Fruit fly (Drosophila melanogaster): ENCODE results near the gene Keap1.

Gene Keap1

dm6 chr3R:17056905-17057251 is 22.9 kb downstream of the Keap1 start (continued):
- TF ChIP-seq NfI (GFP tag; optimal IDR thresholded peaks at IDR 0.05), result no peak
- no peak for TF ChIP-seq CG10959 (GFP tag; IDR thresholded peaks at IDR 0.05)
- TF ChIP-seq CG9817 (tag; optimal IDR thresholded peaks at IDR 0.05), result peak; percentile 1
- peak; percentile 15 for TF ChIP-seq CG3281 (GFP tag; optimal IDR thresholded peaks at IDR 0.05)
- no peak for TF ChIP-seq abd-A (tag; optimal IDR thresholded peaks at IDR 0.05)
- no peak for TF ChIP-seq CG11504 (tag; optimal IDR thresholded peaks at IDR 0.05)
- TF ChIP-seq CG8388 (GFP tag; optimal IDR thresholded peaks at IDR 0.05), result no peak
- TF ChIP-seq grn (GFP tag; optimal IDR thresholded peaks at IDR 0.05), result no peak
- no peak for TF ChIP-seq CG6813 (GFP tag; optimal IDR thresholded peaks at IDR 0.05)
- TF ChIP-seq CG6254 (GFP tag; optimal IDR thresholded peaks at IDR 0.05), result peak; percentile 45
- no peak for TF ChIP-seq Sin3A (optimal IDR thresholded peaks at IDR 0.05)
- TF ChIP-seq grau (tag; optimal IDR thresholded peaks at IDR 0.05), result no peak
- TF ChIP-seq HHEX (GFP tag; optimal IDR thresholded peaks at IDR 0.05), result no peak
- no peak for TF ChIP-seq Camta (GFP tag; optimal IDR thresholded peaks at IDR 0.05)
- TF ChIP-seq fd96Cb (tag; optimal IDR thresholded peaks at IDR 0.05), result peak; percentile 45
- TF ChIP-seq CG2678 (tag; optimal IDR thresholded peaks at IDR 0.05), result peak; percentile 3
- no peak for TF ChIP-seq CG15601 (tag; optimal IDR thresholded peaks at IDR 0.05)
- no peak for TF ChIP-seq Dbx (GFP tag; IDR thresholded peaks at IDR 0.05)
- TF ChIP-seq CG6689 (GFP tag; IDR thresholded peaks at IDR 0.05), result no peak
- TF ChIP-seq ems (GFP tag; optimal IDR thresholded peaks at IDR 0.05), result no peak
- no peak for TF ChIP-seq Nf-YC (tag; optimal IDR thresholded peaks at IDR 0.05)
- no peak for TF ChIP-seq NC2α (GFP tag; optimal IDR thresholded peaks at IDR 0.05)
- TF ChIP-seq NC2β (GFP tag; optimal IDR thresholded peaks at IDR 0.05), result no peak
- peak; percentile 45 for TF ChIP-seq CG10979 (tag; optimal IDR thresholded peaks at IDR 0.05)
- TF ChIP-seq CG17385 (GFP tag; optimal IDR thresholded peaks at IDR 0.05), result no peak
- no peak for TF ChIP-seq ab (GFP tag; optimal IDR thresholded peaks at IDR 0.05)
- no peak for TF ChIP-seq Deaf1 (tag; optimal IDR thresholded peaks at IDR 0.05)
- TF ChIP-seq Opbp (GFP tag; IDR thresholded peaks at IDR 0.05; ENCODE audit: partially characterized antibody), result no peak
- TF ChIP-seq sima (GFP tag; optimal IDR thresholded peaks at IDR 0.05), result no peak
- no peak for TF ChIP-seq trh (GFP tag; optimal IDR thresholded peaks at IDR 0.05)
- no peak for TF ChIP-seq oc (tag; optimal IDR thresholded peaks at IDR 0.05)
- TF ChIP-seq CG10462 (GFP tag; optimal IDR thresholded peaks at IDR 0.05), result no peak
- TF ChIP-seq Scr (GFP tag; IDR thresholded peaks at IDR 0.05; ENCODE audit: partially characterized antibody), result no peak
- no peak for TF ChIP-seq CG13424 (tag; optimal IDR thresholded peaks at IDR 0.05)
- TF ChIP-seq Max (GFP tag; optimal IDR thresholded peaks at IDR 0.05), result no peak
- TF ChIP-seq CG6765 (GFP tag; optimal IDR thresholded peaks at IDR 0.05), result no peak
- TF ChIP-seq CG13287 (GFP tag; IDR thresholded peaks at IDR 0.05; ENCODE audit: partially characterized antibody), result no peak
- TF ChIP-seq ind (GFP tag; optimal IDR thresholded peaks at IDR 0.05), result no peak
- no peak for TF ChIP-seq CG11247 (GFP tag; IDR thresholded peaks at IDR 0.05)
- TF ChIP-seq C15 (GFP tag; IDR thresholded peaks at IDR 0.05), result no peak
- TF ChIP-seq ewg (GFP tag; optimal IDR thresholded peaks at IDR 0.05), result peak; percentile 2
- peak; percentile 61; the same call in 2 of the 3 replicates for TF ChIP-seq CG17361 (GFP tag; IDR thresholded peaks at IDR 0.05)
- peak; percentile 35; the same call in 1 of the 2 replicates for TF ChIP-seq CG14014 (GFP tag; IDR thresholded peaks at IDR 0.05)
- TF ChIP-seq bcd (GFP tag; optimal IDR thresholded peaks at IDR 0.05), result no peak
- peak; percentile 27 for TF ChIP-seq CG17829 (tag; optimal IDR thresholded peaks at IDR 0.05)
- TF ChIP-seq sug (tag; optimal IDR thresholded peaks at IDR 0.05), result no peak
- TF ChIP-seq Awh (GFP tag; IDR thresholded peaks at IDR 0.05), result no peak; the same call in 1 of the 2 replicates
- no peak for TF ChIP-seq hb (GFP tag; IDR thresholded peaks at IDR 0.05; ENCODE audit: partially characterized antibody)
- TF ChIP-seq twi (tag; optimal IDR thresholded peaks at IDR 0.05), result no peak
- no peak for TF ChIP-seq her (GFP tag; optimal IDR thresholded peaks at IDR 0.05)
- TF ChIP-seq Oaz (GFP tag; IDR thresholded peaks at IDR 0.05), result no peak
- no peak for TF ChIP-seq mld (GFP tag; IDR thresholded peaks at IDR 0.05; ENCODE audit: partially characterized antibody)

Measured in whole organism, embryonic.